Fruit fly (Drosophila melanogaster) whole organism, embryonic: ENCODE measurements around the gene EMC5.

Experiments
- Atf-2 ChIP-seq: fragments of 200-800 bp; sonication (Bioruptor generic); optimal IDR thresholded peaks from 2 replicates; lab custom pipeline; 2016; ENCODE audit warnings: missing biosample characterization, missing genetic modification characterization
- B-H1 ChIP-seq: fragments of 200-800 bp; sonication (Bioruptor generic); IDR thresholded peaks from 3 replicates; pipeline ENCODE4 v1.3.6; 2022; ENCODE audit warnings: missing biosample characterization, missing genetic modification characterization
- CG10267 ChIP-seq: fragments of 200-800 bp; sonication (Bioruptor generic); optimal IDR thresholded peaks from 2 replicates; lab custom pipeline; 2018; ENCODE audit warnings: missing biosample characterization, mild to moderate bottlenecking, missing genetic modification characterization, moderate library complexity
- CG12104 ChIP-seq: fragments of 200-800 bp; sonication (Bioruptor generic); optimal IDR thresholded peaks from 3 replicates; lab custom pipeline; 2016; ENCODE audit warnings: missing biosample characterization, missing genetic modification characterization
- CG12219 ChIP-seq: fragments of 200-800 bp; sonication (Bioruptor generic); optimal IDR thresholded peaks from 3 replicates; lab custom pipeline; 2018; ENCODE audit warnings: missing biosample characterization, mild to moderate bottlenecking, missing genetic modification characterization
- CG13296 ChIP-seq: fragments of 200-800 bp; sonication (Bioruptor generic); optimal IDR thresholded peaks from 3 replicates; lab custom pipeline; 2018; ENCODE audit warnings: missing biosample characterization, mild to moderate bottlenecking, missing genetic modification characterization
- CG13775 ChIP-seq: fragments of 200-800 bp; sonication (Bioruptor generic); optimal IDR thresholded peaks from 3 replicates; lab custom pipeline; 2017; ENCODE audit warnings: missing biosample characterization, mild to moderate bottlenecking, missing genetic modification characterization
- CG15011 ChIP-seq: fragments of 200-800 bp; sonication (Bioruptor generic); optimal IDR thresholded peaks from 3 replicates; lab custom pipeline; 2018; ENCODE audit warnings: missing biosample characterization, mild to moderate bottlenecking, missing genetic modification characterization
- CG1603 ChIP-seq: fragments of 200-800 bp; sonication (Bioruptor generic); optimal IDR thresholded peaks from 2 replicates; lab custom pipeline; 2019; ENCODE audit warnings: missing biosample characterization, mild to moderate bottlenecking, missing genetic modification characterization, moderate library complexity
- CG16863 ChIP-seq: fragments of 200-800 bp; sonication (Bioruptor generic); optimal IDR thresholded peaks from 3 replicates; lab custom pipeline; 2016; ENCODE audit warnings: missing biosample characterization, missing genetic modification characterization
- CG18011 ChIP-seq: fragments of 200-800 bp; sonication (Bioruptor generic); optimal IDR thresholded peaks from 2 replicates; lab custom pipeline; 2017; ENCODE audit warnings: missing biosample characterization, missing genetic modification characterization, mild to moderate bottlenecking, moderate library complexity, missing genotype
- CG18476 ChIP-seq: fragments of 200-800 bp; sonication (Bioruptor generic); optimal IDR thresholded peaks from 2 replicates; lab custom pipeline; 2016; ENCODE audit warnings: missing biosample characterization, mild to moderate bottlenecking, missing genetic modification characterization
- CG2116 ChIP-seq: fragments of 200-800 bp; sonication (Bioruptor generic); optimal IDR thresholded peaks from 3 replicates; lab custom pipeline; 2018; ENCODE audit warnings: missing biosample characterization, mild to moderate bottlenecking, missing genetic modification characterization
- CG2120 ChIP-seq: fragments of 200-800 bp; sonication (Bioruptor generic); optimal IDR thresholded peaks from 3 replicates; lab custom pipeline; 2016; ENCODE audit warnings: missing biosample characterization, missing genetic modification characterization
- CG30403 ChIP-seq: fragments of 200-800 bp; sonication (Bioruptor generic); optimal IDR thresholded peaks from 3 replicates; lab custom pipeline; 2016; ENCODE audit warnings: missing biosample characterization, missing genetic modification characterization
- CG31388 ChIP-seq: fragments of 200-800 bp; sonication (Bioruptor generic); optimal IDR thresholded peaks from 2 replicates; lab custom pipeline; 2016; ENCODE audit warnings: missing biosample characterization, missing genetic modification characterization
- CG33557 ChIP-seq: fragments of 200-800 bp; sonication (Bioruptor generic); optimal IDR thresholded peaks from 2 replicates; lab custom pipeline; 2019; ENCODE audit warnings: missing biosample characterization, mild to moderate bottlenecking, missing genetic modification characterization, moderate library complexity
- CG5245 ChIP-seq: fragments of 200-800 bp; sonication (Bioruptor generic); optimal IDR thresholded peaks from 3 replicates; lab custom pipeline; 2016; ENCODE audit warnings: missing biosample characterization, missing genetic modification characterization
- CG7839 ChIP-seq: fragments of 200-800 bp; sonication (Bioruptor generic); optimal IDR thresholded peaks from 3 replicates; lab custom pipeline; 2018; ENCODE audit warnings: missing biosample characterization, mild to moderate bottlenecking, missing genetic modification characterization, moderate library complexity
- CoRest ChIP-seq: fragments of 200-800 bp; sonication (Bioruptor generic); optimal IDR thresholded peaks from 3 replicates; lab custom pipeline; 2018; ENCODE audit warnings: missing biosample characterization, mild to moderate bottlenecking, missing genetic modification characterization, moderate library complexity
- Deaf1 ChIP-seq: fragments of 200-800 bp; optimal IDR thresholded peaks from 3 replicates; lab custom pipeline; 2019; ENCODE audit warnings: missing biosample characterization, mild to moderate bottlenecking, missing genetic modification characterization, moderate library complexity
- E2f1 ChIP-seq: fragments of 200-800 bp; sonication (Bioruptor generic); IDR thresholded peaks from 2 replicates; pipeline ENCODE4 v1.3.6; 2022; ENCODE audit warnings: missing biosample characterization, missing genetic modification characterization
- Fer1 ChIP-seq: fragments of 200-800 bp; sonication (Bioruptor generic); optimal IDR thresholded peaks from 2 replicates; lab custom pipeline; 2017; ENCODE audit warnings: missing biosample characterization, mild to moderate bottlenecking, missing genetic modification characterization
- H2.0 ChIP-seq: fragments of 200-800 bp; sonication (Bioruptor generic); IDR thresholded peaks from 2 replicates; pipeline ENCODE4 v1.3.6; 2022; ENCODE audit warnings: missing biosample characterization, missing genetic modification characterization
- Hr51 ChIP-seq, 2 experiments: fragments of 200-800 bp; sonication (Bioruptor generic); optimal IDR thresholded peaks; 2 replicates in 1 of 2; 3 replicates in 1 of 2; lab custom pipeline; 2016 to 2018; ENCODE audit warnings: missing biosample characterization in 2 of 2, missing genetic modification characterization in 2 of 2, mild to moderate bottlenecking in 1 of 2, moderate library complexity in 1 of 2
- Mad ChIP-seq: fragments of 200-800 bp; sonication (Bioruptor generic); optimal IDR thresholded peaks from 2 replicates; lab custom pipeline; 2016; ENCODE audit warnings: missing biosample characterization, missing genetic modification characterization
- Max ChIP-seq: fragments of 200-800 bp; sonication (Bioruptor generic); optimal IDR thresholded peaks from 2 replicates; lab custom pipeline; 2016; ENCODE audit warnings: missing biosample characterization, mild to moderate bottlenecking, missing genetic modification characterization
- Mrtf ChIP-seq: fragments of 200-800 bp; sonication (Bioruptor generic); IDR thresholded peaks from 3 replicates; pipeline ENCODE4 v1.3.6; 2022; ENCODE audit warnings: missing biosample characterization, missing genetic modification characterization
- NFAT ChIP-seq: fragments of 200-800 bp; sonication (Bioruptor generic); IDR thresholded peaks from 2 replicates; pipeline ENCODE4 v1.3.6; 2022; ENCODE audit warnings: missing biosample characterization, missing genetic modification characterization
- Oaz ChIP-seq: fragments of 200-800 bp; sonication (Bioruptor generic); IDR thresholded peaks from 2 replicates; pipeline ENCODE4 v1.3.6; 2022; ENCODE audit warnings: missing biosample characterization, missing genetic modification characterization
- ap ChIP-seq: fragments of 200-800 bp; sonication (Bioruptor generic); IDR thresholded peaks from 2 replicates; pipeline ENCODE4 v1.3.6; 2022; ENCODE audit warnings: missing biosample characterization, missing genetic modification characterization
- ara ChIP-seq: fragments of 200-800 bp; sonication (Bioruptor generic); IDR thresholded peaks from 2 replicates; pipeline ENCODE4 v1.3.6; 2022; ENCODE audit warnings: missing biosample characterization, missing genetic modification characterization
- bcd ChIP-seq: fragments of 200-800 bp; sonication (Bioruptor generic); optimal IDR thresholded peaks from 2 replicates; lab custom pipeline; 2017; ENCODE audit warnings: missing biosample characterization, mild to moderate bottlenecking, missing genetic modification characterization
- caup ChIP-seq: fragments of 200-800 bp; sonication (Bioruptor generic); optimal IDR thresholded peaks from 3 replicates; lab custom pipeline; 2017; ENCODE audit warnings: missing biosample characterization, mild to moderate bottlenecking, missing genetic modification characterization, moderate library complexity; ENCODE audit not compliant: severe bottlenecking
- dan ChIP-seq: fragments of 200-800 bp; sonication (Bioruptor generic); IDR thresholded peaks from 2 replicates; pipeline ENCODE4 v1.3.6; 2022; ENCODE audit warnings: missing biosample characterization, missing genetic modification characterization
- dmrt11E ChIP-seq: fragments of 200-800 bp; sonication (Bioruptor generic); optimal IDR thresholded peaks from 3 replicates; lab custom pipeline; 2018; ENCODE audit warnings: missing biosample characterization, mild to moderate bottlenecking, missing genetic modification characterization, moderate library complexity
- dmrt99B ChIP-seq: fragments of 200-800 bp; sonication (Bioruptor generic); optimal IDR thresholded peaks from 2 replicates; lab custom pipeline; 2018; ENCODE audit warnings: missing biosample characterization, mild to moderate bottlenecking, missing genetic modification characterization, moderate library complexity
- gsb-n ChIP-seq: fragments of 200-800 bp; sonication (Bioruptor generic); optimal IDR thresholded peaks from 3 replicates; lab custom pipeline; 2018; ENCODE audit warnings: missing biosample characterization, mild to moderate bottlenecking, missing genetic modification characterization
- h ChIP-seq: fragments of >200 bp; optimal IDR thresholded peaks from 2 replicates; lab custom pipeline; 2017
- hth ChIP-seq: fragments of >200 bp; optimal IDR thresholded peaks from 2 replicates; lab custom pipeline; 2017; ENCODE audit warnings: inconsistent platforms
- mld ChIP-seq: fragments of 200-800 bp; sonication (Bioruptor generic); IDR thresholded peaks from 3 replicates; pipeline ENCODE4 v1.3.6; 2022; ENCODE audit warnings: missing biosample characterization, missing genetic modification characterization; ENCODE audit not compliant: partially characterized antibody
- nmo ChIP-seq: fragments of 200-800 bp; sonication (Bioruptor generic); optimal IDR thresholded peaks from 2 replicates; lab custom pipeline; 2018; ENCODE audit warnings: missing biosample characterization, mild to moderate bottlenecking, missing genetic modification characterization, moderate library complexity
- org-1 ChIP-seq: fragments of 200-800 bp; sonication (Bioruptor generic); optimal IDR thresholded peaks from 2 replicates; lab custom pipeline; 2017; ENCODE audit warnings: missing biosample characterization, missing genetic modification characterization
- pnt ChIP-seq: fragments of 200-800 bp; sonication (Bioruptor generic); optimal IDR thresholded peaks from 3 replicates; lab custom pipeline; 2016; ENCODE audit warnings: missing biosample characterization, missing genetic modification characterization
- schlank ChIP-seq: fragments of 200-800 bp; sonication (Bioruptor generic); optimal IDR thresholded peaks from 2 replicates; lab custom pipeline; 2018; ENCODE audit warnings: missing biosample characterization, mild to moderate bottlenecking, missing genetic modification characterization
- sob ChIP-seq: fragments of 200-800 bp; sonication (Bioruptor generic); IDR thresholded peaks from 2 replicates; pipeline ENCODE4 v1.3.6; 2022; ENCODE audit warnings: missing biosample characterization, missing genetic modification characterization
- ssp ChIP-seq: fragments of 200-800 bp; sonication (Bioruptor generic); IDR thresholded peaks from 2 replicates; pipeline ENCODE4 v1.3.6; 2022; ENCODE audit warnings: missing biosample characterization, missing genetic modification characterization
- stc ChIP-seq: fragments of 200-800 bp; sonication (Bioruptor generic); IDR thresholded peaks from 2 replicates; pipeline ENCODE4 v1.3.6; 2022; ENCODE audit warnings: missing biosample characterization, missing genetic modification characterization
- tio ChIP-seq: fragments of 200-800 bp; sonication (Bioruptor generic); optimal IDR thresholded peaks from 2 replicates; lab custom pipeline; 2017; ENCODE audit warnings: missing biosample characterization, missing genetic modification characterization, inconsistent platforms
- unc-4 ChIP-seq: fragments of 200-800 bp; sonication (Bioruptor generic); IDR thresholded peaks from 2 replicates; pipeline ENCODE4 v1.3.6; 2022; ENCODE audit warnings: missing biosample characterization, missing genetic modification characterization; ENCODE audit not compliant: partially characterized antibody

The EMC5 gene

DNA sequence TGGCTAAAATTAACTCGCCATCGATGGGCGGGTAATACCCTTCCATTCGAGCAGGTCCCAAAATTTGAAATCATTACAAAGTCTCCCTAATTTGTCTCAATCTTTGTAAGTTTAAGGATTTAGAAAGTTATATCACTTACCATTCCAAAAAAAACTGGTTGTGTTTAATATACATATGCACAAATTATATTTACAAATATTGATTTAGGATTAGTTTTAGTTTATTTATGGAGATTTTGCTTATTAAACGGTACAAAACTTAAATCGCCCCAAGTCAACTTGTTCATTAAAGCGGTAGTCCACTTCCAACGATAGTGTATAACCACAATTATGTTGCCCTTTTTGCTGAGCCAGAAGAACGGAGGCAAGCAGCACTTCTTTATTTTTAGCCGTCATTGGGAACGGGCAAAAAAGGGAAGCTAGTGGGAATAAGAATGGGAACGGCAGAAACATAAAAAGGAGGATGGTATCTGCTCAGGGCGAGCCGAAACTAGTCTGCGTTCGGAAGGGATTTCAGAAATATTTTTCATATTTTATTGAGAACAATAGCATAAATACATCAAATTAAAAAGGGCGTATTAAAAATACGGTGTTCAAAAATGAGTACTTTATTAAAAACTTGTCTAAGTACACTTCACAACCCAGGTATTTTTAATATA lies 39.3 kb upstream of the EMC5 start (continued):
- TF ChIP-seq CG13296 (GFP tag; lab: Kevin White, UChicago) (peak; percentile 49), gsb-n (tag; lab: Kevin White, UChicago) (peak; percentile 78), unc-4 (no peak), caup (GFP tag; lab: Kevin White, UChicago) (no peak), CG15011 (GFP tag; lab: Kevin White, UChicago) (no peak), h (lab: Kevin White, UChicago) (no peak), Deaf1 (no peak), Mad (GFP tag; lab: Kevin White, UChicago) (peak; percentile 29), dmrt11E (tag; lab: Kevin White, UChicago) (peak; percentile 87), Hr51 (GFP tag; optimal IDR thresholded peaks at IDR 0.05; lab: Kevin White, UChicago) (peak in 1 of 2 experiments; percentile 46), ara (GFP tag; lab: Robert Waterston, UW) (peak; percentile 30; the same call in 1 of the 2 replicates), CG1603 (tag; lab: Kevin White, UChicago) (peak; percentile 57), B-H1 (peak; percentile 50; the same call in 2 of the 3 replicates), hth (lab: Kevin White, UChicago) (no peak), CG31388 (GFP tag; lab: Kevin White, UChicago) (no peak), Oaz (no peak), CG10267 (tag; lab: Kevin White, UChicago) (peak; percentile 48), CG7839 (peak; percentile 75), CG2120 (GFP tag; lab: Kevin White, UChicago) (peak; percentile 24), CG18011 (GFP tag; lab: Kevin White, UChicago) (no peak), ap (0 out of 2 replicates have a peak, but pooled peaks have one; percentile 3), org-1 (peak; percentile 54), CG12104 (GFP tag; lab: Kevin White, UChicago) (no peak), CG13775 (GFP tag; lab: Kevin White, UChicago) (peak; percentile 67), mld (GFP tag; lab: Robert Waterston, UW) (no peak), NFAT (no peak), dan (GFP tag; lab: Robert Waterston, UW) (no peak), sob (GFP tag; lab: Robert Waterston, UW) (no peak), ssp (GFP tag; lab: Robert Waterston, UW) (peak; percentile 40), CG2116 (GFP tag; lab: Kevin White, UChicago) (no peak), nmo (GFP tag; lab: Kevin White, UChicago) (peak; percentile 86), CG33557 (GFP tag; lab: Kevin White, UChicago) (peak; percentile 79), tio (GFP tag; lab: Kevin White, UChicago) (peak; percentile 76), CoRest (tag; lab: Kevin White, UChicago) (peak; percentile 80), pnt (GFP tag; lab: Kevin White, UChicago) (no peak), CG30403 (GFP tag; lab: Kevin White, UChicago) (peak; percentile 77), H2.0 (GFP tag; lab: Robert Waterston, UW) (0 out of 2 replicates have a peak, but pooled peaks have one; percentile 10), Mrtf (GFP tag; lab: Robert Waterston, UW) (no peak), schlank (no peak), CG16863 (GFP tag; lab: Kevin White, UChicago) (no peak), Atf-2 (GFP tag; lab: Kevin White, UChicago) (peak; percentile 39), bcd (GFP tag; lab: Kevin White, UChicago) (peak; percentile 46), CG18476 (GFP tag; lab: Kevin White, UChicago) (peak; percentile 2), stc (GFP tag; lab: Robert Waterston, UW) (no peak), Fer1 (GFP tag; lab: Kevin White, UChicago) (peak; percentile 7), CG5245 (peak; percentile 8), CG12219 (peak; percentile 70), dmrt99B (peak; percentile 73), E2f1 (GFP tag; lab: Robert Waterston, UW) (0 out of 2 replicates have a peak, but pooled peaks have one; percentile 24), Max (GFP tag; lab: Kevin White, UChicago) (no peak)
